Worm (Caenorhabditis elegans) whole organism, young adult: Measurements from ENCODE around the gene srx-105.
A peak's percentile ranks its signal among the peaks of the same experiment; 100 is the strongest.

ENCODE experiments used
- D2030.7 ChIP-seq: fragments of 200-800 bp; sonication (Bioruptor generic); IDR thresholded peaks from 2 replicates; pipeline ENCODE4 v1.3.6; 2022; ENCODE audit warnings: missing genetic modification reagents, missing genetic modification characterization, missing compliant biosample characterization
- F10E7.11 ChIP-seq: sonication (generic microtip); optimal IDR thresholded peaks from 2 replicates; lab custom pipeline; 2017; ENCODE audit warnings: mild to moderate bottlenecking, missing genetic modification characterization, moderate library complexity, missing compliant biosample characterization
- F22D6.2 ChIP-seq: sonication (generic microtip); optimal IDR thresholded peaks from 2 replicates; lab custom pipeline; 2016; ENCODE audit warnings: mild to moderate bottlenecking, missing genetic modification characterization, missing compliant biosample characterization
- F37B4.10 ChIP-seq: fragments of 200-800 bp; sonication (Bioruptor generic); IDR thresholded peaks from 2 replicates; pipeline ENCODE4 v1.3.6; 2022; ENCODE audit warnings: missing genetic modification characterization, missing compliant biosample characterization
- Y67H2A.10 ChIP-seq: fragments of 200-800 bp; sonication (Bioruptor generic); conservative IDR thresholded peaks from 2 replicates; pipeline ENCODE4 v1.3.6; 2022; ENCODE audit warnings: missing genetic modification reagents, missing genetic modification characterization, missing compliant biosample characterization
- akir-1 ChIP-seq: fragments of 200-800 bp; sonication (Bioruptor generic); optimal IDR thresholded peaks from 2 replicates; lab custom pipeline; 2018; ENCODE audit warnings: mild to moderate bottlenecking, missing genetic modification characterization, moderate library complexity, missing compliant biosample characterization
- aptf-2 ChIP-seq: fragments of 200-800 bp; sonication (Bioruptor generic); conservative IDR thresholded peaks from 2 replicates; pipeline ENCODE4 v1.3.6; 2022; ENCODE audit warnings: missing genetic modification reagents, missing genetic modification characterization, missing compliant biosample characterization
- attf-5 ChIP-seq: fragments of 200-800 bp; sonication (Bioruptor generic); optimal IDR thresholded peaks from 2 replicates; lab custom pipeline; 2018; ENCODE audit warnings: mild to moderate bottlenecking, missing genetic modification characterization, missing compliant biosample characterization
- cebp-1 ChIP-seq, 2 experiments: fragments of 200-800 bp in 1 of 2; sonication (Bioruptor generic) in 1 of 2; sonication (generic microtip) in 1 of 2; IDR thresholded peaks in 1 of 2; optimal IDR thresholded peaks in 1 of 2; 2 replicates each; pipeline versions ENCODE4 v1.3.6 to Lab custom; 2017 to 2022; ENCODE audit warnings: missing compliant biosample characterization in 2 of 2, missing genetic modification characterization in 2 of 2, mild to moderate bottlenecking in 1 of 2, missing genetic modification reagents in 1 of 2, moderate library complexity in 1 of 2
- ceh-40 ChIP-seq: fragments of 200-800 bp; sonication (Bioruptor generic); IDR thresholded peaks from 2 replicates; pipeline ENCODE4 v1.3.6; 2022; ENCODE audit warnings: missing genetic modification characterization, missing compliant biosample characterization
- ceh-79 ChIP-seq: sonication (generic microtip); optimal IDR thresholded peaks from 2 replicates; lab custom pipeline; 2017; ENCODE audit warnings: mild to moderate bottlenecking, missing genetic modification characterization, missing compliant biosample characterization
- ceh-91 ChIP-seq: fragments of 200-800 bp; sonication (Bioruptor generic); IDR thresholded peaks from 2 replicates; pipeline ENCODE4 v1.3.6; 2022; ENCODE audit warnings: missing genetic modification reagents, missing genetic modification characterization, missing compliant biosample characterization
- dox-1 ChIP-seq: fragments of 200-800 bp; sonication (Bioruptor generic); IDR thresholded peaks from 2 replicates; pipeline ENCODE4 v1.3.6; 2022; ENCODE audit warnings: missing genetic modification reagents, missing genetic modification characterization, missing compliant biosample characterization
- ets-4 ChIP-seq: fragments of 200-800 bp; sonication (Bioruptor generic); optimal IDR thresholded peaks from 2 replicates; lab custom pipeline; 2018; ENCODE audit warnings: mild to moderate bottlenecking, missing genetic modification characterization, missing compliant biosample characterization
- gei-17 ChIP-seq: fragments of 200-800 bp; sonication (Bioruptor generic); optimal IDR thresholded peaks from 2 replicates; lab custom pipeline; 2018; ENCODE audit warnings: mild to moderate bottlenecking, missing genetic modification characterization, missing compliant biosample characterization
- lin-35 ChIP-seq, 3 experiments: fragments of 150-350 bp in 2 of 3; sonication (generic microtip) in 1 of 3; optimal IDR thresholded peaks; 2 replicates each; lab custom pipeline; 2014 to 2018; ENCODE audit warnings: missing biosample characterization in 3 of 3, missing genetic modification characterization in 3 of 3, missing genetic modification reagents in 3 of 3
- mxl-1 ChIP-seq: sonication (generic microtip); optimal IDR thresholded peaks from 2 replicates; lab custom pipeline; 2016; ENCODE audit warnings: missing genetic modification characterization, missing compliant biosample characterization
- nhr-80 ChIP-seq: sonication (generic microtip); optimal IDR thresholded peaks from 2 replicates; lab custom pipeline; 2016; ENCODE audit warnings: missing genetic modification characterization, missing compliant biosample characterization

Gene srx-105

DNA sequence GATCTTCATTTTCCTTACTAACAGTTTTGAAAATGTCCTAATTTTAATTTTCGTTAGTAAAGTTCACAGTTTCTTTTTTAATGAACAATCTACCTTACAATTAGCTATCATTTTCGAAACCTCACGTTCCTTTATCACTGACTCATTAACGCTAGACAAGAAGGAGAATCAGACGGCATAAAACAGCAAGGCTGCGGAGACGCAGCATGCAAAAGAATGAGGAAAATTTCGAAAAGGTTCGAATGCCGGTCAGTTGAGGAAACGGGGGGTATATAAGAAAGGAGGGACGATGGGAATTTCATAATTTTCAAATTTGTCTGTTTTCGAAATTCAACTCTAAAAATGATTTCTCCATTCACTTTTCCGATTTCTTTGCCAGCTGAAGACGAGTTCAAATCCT, 39.3 kb downstream of the srx-105 start, which contains the start of gene F19B10.13:
Gene F19B10.13, plus strand, starts transcription at position 343 of the 400 bp plus-strand sequence.
- TF ChIP-seq nhr-80 (peak; percentile 48), dox-1 (GFP tag; lab: Robert Waterston, UW) (0 out of 2 replicates have a peak, but pooled peaks have one; percentile 28), cebp-1 (GFP tag; IDR thresholded peaks at IDR 0.05; lab: Robert Waterston, UW) (peak; percentile 72), cebp-1 (tag; optimal IDR thresholded peaks at IDR 0.05; lab: Kevin White, UChicago) (peak; percentile 90), attf-5 (GFP tag; lab: Kevin White, UChicago) (peak; percentile 55), ceh-40 (GFP tag; lab: Robert Waterston, UW) (no peak)

DNA sequence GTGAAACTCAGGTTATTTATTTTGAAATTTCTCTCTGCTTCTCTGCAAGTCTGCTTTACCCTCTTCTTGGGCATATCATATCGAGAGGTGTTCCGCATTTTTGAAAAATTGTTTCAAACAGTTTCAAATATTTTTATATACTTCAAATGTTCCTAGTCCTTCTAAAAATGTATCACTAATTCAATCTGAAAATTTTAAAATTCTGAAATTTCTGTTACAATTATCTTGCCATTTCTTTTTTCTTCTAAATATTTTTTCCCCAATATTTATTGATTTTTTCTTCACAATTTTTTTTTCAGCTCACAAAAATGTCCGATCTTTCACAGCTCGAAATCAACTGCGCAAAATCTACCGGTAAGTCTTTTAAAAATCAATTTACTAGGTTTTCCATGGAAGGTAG, 41.4 kb downstream of the srx-105 start, which contains the start of gene F19B10.4:
Gene F19B10.4, plus strand, starts transcription at position 301 of the 400 bp plus-strand sequence.
- TF ChIP-seq aptf-2, result no peak
- no peak for TF ChIP-seq F22D6.2 (tag; lab: Kevin White, UChicago)
- no peak for TF ChIP-seq akir-1 (GFP tag; lab: Kevin White, UChicago)
- no peak for TF ChIP-seq ets-4 (GFP tag; lab: Kevin White, UChicago)
- TF ChIP-seq lin-35 (GFP tag; optimal IDR thresholded peaks at IDR 0.05; lab: Kevin White, UChicago), result no peak
- TF ChIP-seq D2030.7 (GFP tag; lab: Robert Waterston, UW), result no peak
- TF ChIP-seq mxl-1 (tag; lab: Kevin White, UChicago), result no peak
- no peak for TF ChIP-seq ceh-79 (tag; lab: Kevin White, UChicago)
- no peak for TF ChIP-seq F10E7.11 (tag; lab: Kevin White, UChicago)

DNA sequence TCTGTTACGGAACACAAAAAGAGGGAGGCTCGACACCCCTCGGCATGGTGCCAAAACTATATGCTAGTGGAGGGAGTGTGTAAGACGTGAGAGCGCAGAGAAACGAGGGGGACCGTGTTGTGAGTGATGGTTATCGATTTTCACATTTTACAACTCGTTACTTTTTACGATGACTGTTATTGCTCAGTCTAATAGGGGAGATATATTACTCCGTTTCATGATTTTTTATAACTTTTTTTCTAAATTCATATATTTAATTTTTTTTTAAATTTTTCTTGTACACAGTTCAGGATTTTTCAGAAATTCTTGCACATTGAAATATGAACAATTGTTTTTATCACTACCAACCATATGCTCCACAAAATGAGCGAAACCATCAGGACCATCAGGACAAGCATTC, 45.8 kb downstream of the srx-105 start, which contains the start of gene F19B10.5:
Gene F19B10.5, plus strand, starts transcription at position 301 of the 400 bp plus-strand sequence.
- TF ChIP-seq F37B4.10 (GFP tag; lab: Robert Waterston, UW), result no peak
- TF ChIP-seq gei-17, result no peak
- TF ChIP-seq ceh-91 (GFP tag; lab: Robert Waterston, UW), result no peak
- TF ChIP-seq Y67H2A.10, result no peak
- TF ChIP-seq, all 124 proteins: peak for 0
